Worm (Caenorhabditis elegans) whole organism, L4/young adult: ENCODE measurements around the gene Y57G11B.3.

ENCODE experiments used
- W03F9.2 ChIP-seq: fragments of 150-350 bp; optimal IDR thresholded peaks from 2 replicates; lab custom pipeline; 2014; ENCODE audit warnings: missing biosample characterization, missing genetic modification characterization
- dao-5 ChIP-seq: sonication (generic microtip); optimal IDR thresholded peaks from 2 replicates; lab custom pipeline; 2016; ENCODE audit warnings: missing genotype, missing genetic modification characterization, moderate library complexity, missing compliant biosample characterization
- him-1 ChIP-seq: sonication (generic microtip); optimal IDR thresholded peaks from 2 replicates; lab custom pipeline; 2016; ENCODE audit warnings: missing genotype, missing genetic modification reagents, missing genetic modification characterization, missing compliant biosample characterization

The Y57G11B.3 gene

DNA sequence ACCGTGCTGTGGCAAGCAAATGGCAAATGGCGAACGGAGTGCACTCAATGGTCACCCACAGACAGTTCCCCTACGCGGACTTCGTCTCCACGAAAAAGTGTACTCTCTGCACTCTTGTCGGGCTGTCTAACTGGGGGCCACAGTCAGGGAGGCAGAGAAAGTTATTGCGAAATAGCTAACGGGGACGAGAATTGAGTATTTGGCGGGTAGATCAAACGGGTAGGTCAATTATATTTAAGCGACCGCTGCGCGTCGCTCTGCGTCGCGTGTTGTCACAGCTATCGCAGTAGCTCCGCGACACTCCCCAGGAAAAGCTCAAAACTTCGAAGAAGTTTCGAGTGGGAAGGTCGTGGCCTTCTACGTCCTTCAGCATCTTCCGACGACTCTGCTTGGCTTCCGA, 41.8 kb downstream of the Y57G11B.3 start:
- TF ChIP-seq dao-5 (tag; lab: Kevin White, UChicago), result no peak
- TF ChIP-seq him-1, result no peak
- no peak for TF ChIP-seq W03F9.2 (tag; lab: Kevin White, UChicago)

DNA sequence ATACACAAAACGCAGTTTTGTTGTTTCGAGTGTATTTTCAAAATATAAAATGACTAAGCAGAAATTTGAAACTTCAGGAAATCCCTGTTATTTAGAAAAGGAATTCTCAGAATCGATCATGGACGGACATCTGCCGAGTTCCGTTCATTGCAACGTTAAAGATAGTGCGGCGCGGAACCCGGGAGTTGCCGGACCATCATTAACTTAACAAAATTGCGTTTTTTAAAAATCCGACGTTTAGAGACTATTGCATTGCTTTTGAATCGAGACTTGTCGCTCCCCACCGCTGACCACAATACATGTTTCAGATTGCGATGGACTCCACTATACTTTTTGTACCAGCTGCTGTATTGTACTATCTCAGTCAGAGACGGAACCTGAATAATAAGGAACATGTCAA, 44.2 kb downstream of the Y57G11B.3 start:
- TF ChIP-seq him-1 (no peak), W03F9.2 (tag; lab: Kevin White, UChicago) (no peak), dao-5 (tag; lab: Kevin White, UChicago) (no peak)

DNA sequence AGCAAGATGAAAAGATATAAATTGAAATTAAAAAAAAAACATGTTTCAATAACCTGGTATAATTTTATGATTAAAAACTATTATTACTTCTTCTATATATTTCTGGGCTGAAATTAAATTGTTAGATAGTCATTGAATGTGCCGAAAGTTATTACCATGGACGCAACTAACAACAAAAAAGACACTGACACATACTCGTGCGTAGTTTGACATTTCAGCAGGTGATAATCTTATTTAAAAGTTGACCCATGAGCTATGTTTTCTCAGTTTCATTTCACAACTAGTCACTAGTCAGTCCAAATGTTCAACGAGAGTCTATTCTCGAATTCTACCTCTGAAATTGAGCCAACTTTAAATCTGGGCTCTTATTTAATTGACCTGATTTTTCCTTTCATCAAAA, 45.5 kb downstream of the Y57G11B.3 start, which contains the start of gene T27E7.3:
T27E7.3 (plus strand) TSS at position 301 of the 400 bp plus-strand sequence.
- TF ChIP-seq W03F9.2 (tag; lab: Kevin White, UChicago) (no peak), him-1 (no peak), dao-5 (tag; lab: Kevin White, UChicago) (no peak)

DNA sequence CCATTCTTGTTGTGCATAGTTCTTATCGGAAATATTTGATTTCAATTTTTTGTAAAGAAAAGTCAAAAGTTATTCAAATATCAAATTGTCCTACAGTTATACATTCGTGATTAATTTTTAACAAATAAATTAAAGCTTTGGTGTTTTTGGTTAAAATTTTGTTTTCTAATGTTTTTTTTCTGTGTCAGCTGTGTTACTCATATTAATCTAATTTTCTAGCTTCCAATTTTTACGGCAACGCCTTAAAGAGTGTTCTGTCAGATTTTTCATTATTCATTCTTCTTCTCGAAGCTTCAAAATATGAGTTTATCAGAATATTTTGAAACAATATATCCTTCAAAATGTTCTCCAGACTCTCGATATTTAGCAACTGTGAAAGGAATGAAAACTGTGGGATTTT, 50.6 kb downstream of the Y57G11B.3 start, which contains the start of gene srh-63:
srh-63 (plus strand) TSS at position 301 of the 400 bp plus-strand sequence.
- no peak for TF ChIP-seq him-1
- TF ChIP-seq dao-5 (tag; lab: Kevin White, UChicago), result no peak
- TF ChIP-seq W03F9.2 (tag; lab: Kevin White, UChicago), result no peak
